Fruit fly (Drosophila melanogaster) whole organism, embryonic: ENCODE results near the gene prg.

Experiments
- B-H2 ChIP-seq: fragments of 200-800 bp; sonication (Bioruptor generic); optimal IDR thresholded peaks from 2 replicates; lab custom pipeline; 2018; ENCODE audit warnings: missing biosample characterization, mild to moderate bottlenecking, missing genetic modification characterization
- Bteb2 ChIP-seq: fragments of 200-800 bp; sonication (Bioruptor generic); optimal IDR thresholded peaks from 2 replicates; lab custom pipeline; 2016; ENCODE audit warnings: missing biosample characterization, missing genetic modification characterization
- C15 ChIP-seq: fragments of 200-800 bp; sonication (Bioruptor generic); IDR thresholded peaks from 3 replicates; pipeline ENCODE4 v1.3.6; 2022; ENCODE audit warnings: missing biosample characterization, missing genetic modification characterization
- CG10267 ChIP-seq: fragments of 200-800 bp; sonication (Bioruptor generic); optimal IDR thresholded peaks from 2 replicates; lab custom pipeline; 2018; ENCODE audit warnings: missing biosample characterization, mild to moderate bottlenecking, missing genetic modification characterization, moderate library complexity
- CG11456 ChIP-seq: fragments of 200-800 bp; sonication (Bioruptor generic); IDR thresholded peaks from 3 replicates; pipeline ENCODE4 v1.3.6; 2022; ENCODE audit warnings: missing biosample characterization, missing genetic modification characterization
- CG1233 ChIP-seq: fragments of 200-800 bp; sonication (Bioruptor generic); optimal IDR thresholded peaks from 4 replicates; lab custom pipeline; 2018; ENCODE audit warnings: missing biosample characterization, mild to moderate bottlenecking, missing genetic modification characterization
- CG13123 ChIP-seq: fragments of 200-800 bp; sonication (Bioruptor generic); optimal IDR thresholded peaks from 2 replicates; lab custom pipeline; 2016; ENCODE audit warnings: missing biosample characterization, missing genetic modification characterization
- CG1529 ChIP-seq: fragments of 200-800 bp; sonication (Bioruptor generic); optimal IDR thresholded peaks from 3 replicates; lab custom pipeline; 2018; ENCODE audit warnings: missing biosample characterization, missing genetic modification characterization
- CG15514 ChIP-seq: fragments of 200-800 bp; sonication (Bioruptor generic); optimal IDR thresholded peaks from 3 replicates; lab custom pipeline; 2017; ENCODE audit warnings: missing biosample characterization, missing genetic modification characterization, mild to moderate bottlenecking, moderate library complexity, missing genetic modification reagents
- CG1603 ChIP-seq: fragments of 200-800 bp; sonication (Bioruptor generic); optimal IDR thresholded peaks from 2 replicates; lab custom pipeline; 2019; ENCODE audit warnings: missing biosample characterization, mild to moderate bottlenecking, missing genetic modification characterization, moderate library complexity
- CG18011 ChIP-seq: fragments of 200-800 bp; sonication (Bioruptor generic); optimal IDR thresholded peaks from 2 replicates; lab custom pipeline; 2017; ENCODE audit warnings: missing biosample characterization, missing genetic modification characterization, mild to moderate bottlenecking, moderate library complexity, missing genotype
- CG18262 ChIP-seq: fragments of 200-800 bp; optimal IDR thresholded peaks from 3 replicates; lab custom pipeline; 2019; ENCODE audit warnings: missing biosample characterization, mild to moderate bottlenecking, missing genetic modification characterization, moderate library complexity
- CG18599 ChIP-seq: fragments of 200-800 bp; sonication (Bioruptor generic); optimal IDR thresholded peaks from 3 replicates; lab custom pipeline; 2017; ENCODE audit warnings: missing biosample characterization, missing genetic modification characterization, mild to moderate bottlenecking, moderate library complexity, missing genetic modification reagents
- CG3163 ChIP-seq: fragments of 200-800 bp; sonication (Bioruptor generic); optimal IDR thresholded peaks from 3 replicates; lab custom pipeline; 2016; ENCODE audit warnings: missing biosample characterization, missing genetic modification characterization
- CG5245 ChIP-seq: fragments of 200-800 bp; sonication (Bioruptor generic); optimal IDR thresholded peaks from 3 replicates; lab custom pipeline; 2016; ENCODE audit warnings: missing biosample characterization, missing genetic modification characterization
- CG7271 ChIP-seq: fragments of 200-800 bp; sonication (Bioruptor generic); optimal IDR thresholded peaks from 2 replicates; lab custom pipeline; 2018; ENCODE audit warnings: missing biosample characterization, mild to moderate bottlenecking, missing genetic modification characterization, moderate library complexity
- CG7987 ChIP-seq: fragments of 200-800 bp; sonication (Bioruptor generic); optimal IDR thresholded peaks from 2 replicates; lab custom pipeline; 2018; ENCODE audit warnings: missing biosample characterization, mild to moderate bottlenecking, missing genetic modification characterization, moderate library complexity
- CG8359 ChIP-seq: fragments of 200-800 bp; sonication (Bioruptor generic); optimal IDR thresholded peaks from 2 replicates; lab custom pipeline; 2017; ENCODE audit warnings: missing biosample characterization, mild to moderate bottlenecking, missing genetic modification characterization, borderline replicate concordance
- CG9609 ChIP-seq: fragments of 200-800 bp; sonication (Bioruptor generic); optimal IDR thresholded peaks from 3 replicates; lab custom pipeline; 2016; ENCODE audit warnings: missing biosample characterization, missing genetic modification characterization
- Chrac-16 ChIP-seq: fragments of 200-800 bp; sonication (Bioruptor generic); optimal IDR thresholded peaks from 3 replicates; lab custom pipeline; 2016; ENCODE audit warnings: missing biosample characterization, missing genetic modification characterization
- D19B ChIP-seq: fragments of 200-800 bp; sonication (Bioruptor generic); optimal IDR thresholded peaks from 2 replicates; lab custom pipeline; 2017; ENCODE audit warnings: missing biosample characterization, mild to moderate bottlenecking, missing genetic modification characterization
- E2f2 ChIP-seq: fragments of 200-800 bp; sonication (Bioruptor generic); IDR thresholded peaks from 2 replicates; pipeline ENCODE4 v1.3.6; 2022; ENCODE audit warnings: missing biosample characterization, missing genetic modification characterization
- Elba2 ChIP-seq: fragments of 200-800 bp; sonication (Bioruptor generic); optimal IDR thresholded peaks from 3 replicates; lab custom pipeline; 2016; ENCODE audit warnings: missing biosample characterization, missing genetic modification characterization
- Ets65A ChIP-seq: fragments of 200-800 bp; sonication (Bioruptor generic); peaks from one replicate; lab custom pipeline; 2016; ENCODE audit warnings: missing biosample characterization, missing genetic modification characterization
- Fer1 ChIP-seq: fragments of 200-800 bp; sonication (Bioruptor generic); optimal IDR thresholded peaks from 2 replicates; lab custom pipeline; 2017; ENCODE audit warnings: missing biosample characterization, mild to moderate bottlenecking, missing genetic modification characterization
- Hr3 ChIP-seq: fragments of 200-800 bp; sonication (Bioruptor generic); optimal IDR thresholded peaks from 3 replicates; lab custom pipeline; 2016; ENCODE audit warnings: missing biosample characterization, missing genetic modification characterization
- Hsf ChIP-seq: fragments of 200-800 bp; sonication (Bioruptor generic); optimal IDR thresholded peaks from 3 replicates; lab custom pipeline; 2016; ENCODE audit warnings: missing biosample characterization, missing genetic modification characterization
- Opbp ChIP-seq: fragments of 200-800 bp; sonication (Bioruptor generic); IDR thresholded peaks from 3 replicates; pipeline ENCODE4 v1.3.6; 2022; ENCODE audit warnings: missing biosample characterization, missing genetic modification characterization; ENCODE audit not compliant: partially characterized antibody
- PHDP ChIP-seq: fragments of 200-800 bp; sonication (Bioruptor generic); optimal IDR thresholded peaks from 3 replicates; lab custom pipeline; 2018; ENCODE audit warnings: missing biosample characterization, mild to moderate bottlenecking, missing genetic modification characterization, moderate library complexity
- Side ChIP-seq: fragments of 200-800 bp; sonication (Bioruptor generic); optimal IDR thresholded peaks from 2 replicates; lab custom pipeline; 2016; ENCODE audit warnings: missing biosample characterization, missing genetic modification characterization
- ara ChIP-seq: fragments of 200-800 bp; sonication (Bioruptor generic); IDR thresholded peaks from 2 replicates; pipeline ENCODE4 v1.3.6; 2022; ENCODE audit warnings: missing biosample characterization, missing genetic modification characterization
- caup ChIP-seq: fragments of 200-800 bp; sonication (Bioruptor generic); optimal IDR thresholded peaks from 3 replicates; lab custom pipeline; 2017; ENCODE audit warnings: missing biosample characterization, mild to moderate bottlenecking, missing genetic modification characterization, moderate library complexity; ENCODE audit not compliant: severe bottlenecking
- chinmo ChIP-seq: fragments of 200-800 bp; sonication (Bioruptor generic); IDR thresholded peaks from 4 replicates; pipeline ENCODE4 v1.3.6; 2022; ENCODE audit warnings: missing biosample characterization, missing genetic modification characterization; ENCODE audit not compliant: partially characterized antibody
- chm ChIP-seq: fragments of 200-800 bp; sonication (Bioruptor generic); IDR thresholded peaks from 2 replicates; pipeline ENCODE4 v1.3.6; 2022; ENCODE audit warnings: missing biosample characterization, missing genetic modification characterization
- dpn ChIP-seq, 2 experiments: fragments of 200-800 bp; sonication (Bioruptor generic); optimal IDR thresholded peaks; 3 replicates each; lab custom pipeline; 2016; ENCODE audit warnings: missing biosample characterization in 2 of 2, missing genetic modification characterization in 2 of 2
- fd102C ChIP-seq: fragments of 200-800 bp; sonication (Bioruptor generic); optimal IDR thresholded peaks from 2 replicates; lab custom pipeline; 2018; ENCODE audit warnings: missing biosample characterization, mild to moderate bottlenecking, missing genetic modification characterization, moderate library complexity
- fd96Cb ChIP-seq: fragments of 200-800 bp; sonication (Bioruptor generic); optimal IDR thresholded peaks from 2 replicates; lab custom pipeline; 2018; ENCODE audit warnings: missing biosample characterization, mild to moderate bottlenecking, missing genetic modification characterization, moderate library complexity
- gt ChIP-seq: fragments of 200-800 bp; sonication (Bioruptor generic); IDR thresholded peaks from 2 replicates; pipeline ENCODE4 v1.3.6; 2022; ENCODE audit warnings: missing biosample characterization, missing genetic modification characterization
- h ChIP-seq: fragments of >200 bp; optimal IDR thresholded peaks from 2 replicates; lab custom pipeline; 2017
- her ChIP-seq: fragments of 200-800 bp; sonication (Bioruptor generic); optimal IDR thresholded peaks from 2 replicates; lab custom pipeline; 2016; ENCODE audit warnings: missing biosample characterization, missing genetic modification characterization
- nau ChIP-seq: fragments of 200-800 bp; sonication (Bioruptor generic); optimal IDR thresholded peaks from 3 replicates; lab custom pipeline; 2017; ENCODE audit warnings: missing biosample characterization, mild to moderate bottlenecking, missing genetic modification characterization, missing genetic modification reagents
- onecut ChIP-seq: fragments of 200-800 bp; sonication (Bioruptor generic); IDR thresholded peaks from 2 replicates; pipeline ENCODE4 v1.3.6; 2022; ENCODE audit warnings: missing biosample characterization, missing genetic modification characterization
- pho ChIP-seq: fragments of 200-800 bp; sonication (Bioruptor generic); optimal IDR thresholded peaks from 2 replicates; lab custom pipeline; 2016; ENCODE audit warnings: missing biosample characterization, missing genetic modification characterization
- pzg ChIP-seq: fragments of 200-800 bp; sonication (Bioruptor generic); optimal IDR thresholded peaks from 3 replicates; lab custom pipeline; 2018; ENCODE audit warnings: missing biosample characterization, mild to moderate bottlenecking, missing genetic modification characterization, moderate library complexity
- sens ChIP-seq: fragments of 200-800 bp; sonication (Bioruptor generic); peaks from one replicate; lab custom pipeline; 2016; ENCODE audit warnings: missing biosample characterization, missing genetic modification characterization
- so ChIP-seq: fragments of 200-800 bp; sonication (Bioruptor generic); IDR thresholded peaks from 3 replicates; pipeline ENCODE4 v1.3.6; 2022; ENCODE audit warnings: missing biosample characterization, missing genetic modification characterization
- ssp ChIP-seq: fragments of 200-800 bp; sonication (Bioruptor generic); IDR thresholded peaks from 2 replicates; pipeline ENCODE4 v1.3.6; 2022; ENCODE audit warnings: missing biosample characterization, missing genetic modification characterization
- tio ChIP-seq: fragments of 200-800 bp; sonication (Bioruptor generic); optimal IDR thresholded peaks from 2 replicates; lab custom pipeline; 2017; ENCODE audit warnings: missing biosample characterization, missing genetic modification characterization, inconsistent platforms
- unpg ChIP-seq: fragments of 200-800 bp; sonication (Bioruptor generic); optimal IDR thresholded peaks from 3 replicates; lab custom pipeline; 2018; ENCODE audit warnings: missing biosample characterization, mild to moderate bottlenecking, missing genetic modification characterization, moderate library complexity
- vvl ChIP-seq: fragments of 200-800 bp; sonication (Bioruptor generic); IDR thresholded peaks from 2 replicates; pipeline ENCODE4 v1.3.6; 2022; ENCODE audit warnings: missing biosample characterization, missing genetic modification characterization
- wek ChIP-seq: fragments of 200-800 bp; sonication (Bioruptor generic); optimal IDR thresholded peaks from 3 replicates; lab custom pipeline; 2018; ENCODE audit warnings: missing biosample characterization, mild to moderate bottlenecking, missing genetic modification characterization, moderate library complexity

The prg gene

dm6 chr2L:8464107-8464582 lies at the start of gene prg (continued):
- TF ChIP-seq fd102C (no peak), CG1529 (peak; percentile 37), Side (GFP tag; lab: Kevin White, UChicago) (peak; percentile 65), vvl (peak; percentile 64), CG5245 (GFP tag; lab: Kevin White, UChicago) (peak; percentile 23), h (no peak), nau (no peak), onecut (GFP tag; lab: Robert Waterston, UW) (peak; percentile 51), CG11456 (GFP tag; lab: Robert Waterston, UW) (peak; percentile 72; the same call in 2 of the 3 replicates), PHDP (peak; percentile 69), CG7987 (no peak), gt (no peak), sens (GFP tag; lab: Kevin White, UChicago) (peak; percentile 97), wek (GFP tag; lab: Kevin White, UChicago) (no peak), CG18011 (GFP tag; lab: Kevin White, UChicago) (peak; percentile 38), dpn (GFP tag; optimal IDR thresholded peaks at IDR 0.05; lab: Kevin White, UChicago) (peak; percentile 33 to 70), B-H2 (GFP tag; lab: Kevin White, UChicago) (peak; percentile 67), CG3163 (GFP tag; lab: Kevin White, UChicago) (peak; percentile 13), Elba2 (GFP tag; lab: Kevin White, UChicago) (peak; percentile 25), CG8359 (GFP tag; lab: Kevin White, UChicago) (no peak), CG15514 (GFP tag; lab: Kevin White, UChicago) (peak; percentile 47), ssp (GFP tag; lab: Robert Waterston, UW) (no peak), chm (GFP tag; lab: Robert Waterston, UW) (no peak; the same call in 1 of the 2 replicates), Chrac-16 (peak; percentile 47), Hsf (GFP tag; lab: Kevin White, UChicago) (peak; percentile 79), chinmo (GFP tag; lab: Robert Waterston, UW) (peak; percentile 97), CG10267 (tag; lab: Kevin White, UChicago) (peak; percentile 71), CG7271 (tag; lab: Kevin White, UChicago) (no peak), unpg (GFP tag; lab: Kevin White, UChicago) (peak; percentile 77), E2f2 (GFP tag; lab: Robert Waterston, UW) (peak; percentile 61), pzg (GFP tag; lab: Kevin White, UChicago) (peak; percentile 59), Ets65A (GFP tag; lab: Kevin White, UChicago) (peak; percentile 95), fd96Cb (tag; lab: Kevin White, UChicago) (peak; percentile 48), pho (GFP tag; lab: Kevin White, UChicago) (peak; percentile 78), so (peak; percentile 63; the same call in 1 of the 3 replicates), Opbp (GFP tag; lab: Robert Waterston, UW) (peak; percentile 96), her (GFP tag; lab: Kevin White, UChicago) (peak; percentile 65), tio (GFP tag; lab: Kevin White, UChicago) (peak; percentile 28), CG1233 (GFP tag; lab: Kevin White, UChicago) (peak; percentile 46), Hr3 (GFP tag; lab: Kevin White, UChicago) (peak; percentile 58), CG9609 (peak; percentile 9), ara (GFP tag; lab: Robert Waterston, UW) (0 out of 2 replicates have a peak, but pooled peaks have one; percentile 26), Fer1 (GFP tag; lab: Kevin White, UChicago) (peak; percentile 79), Bteb2 (GFP tag; lab: Kevin White, UChicago) (peak; percentile 72), C15 (GFP tag; lab: Robert Waterston, UW) (no peak), CG18599 (GFP tag; lab: Kevin White, UChicago) (peak; percentile 30), D19B (GFP tag; lab: Kevin White, UChicago) (peak; percentile 53), CG18262 (tag; lab: Kevin White, UChicago) (peak; percentile 75), CG1603 (peak; percentile 57), caup (GFP tag; lab: Kevin White, UChicago) (peak; percentile 21), CG13123 (peak; percentile 55)
